Fruit fly (Drosophila melanogaster) S2 (cell line): Measurements from ENCODE around the gene ato.

Source experiments
- CG8478 ChIP-seq: fragments of >200 bp; optimal IDR thresholded peaks from 2 replicates; lab custom pipeline; 2018
- CTCF ChIP-seq, 2 experiments: fragments of >200 bp; optimal IDR thresholded peaks; 2 replicates each; lab custom pipeline; 2018

dm6 chr3R:8243720-8244119 is 34.1 kb upstream of the ato start, which contains the start of the genes CG9636, CG18749 and CG33722:
- no peak for TF ChIP-seq CG8478
- no peak for TF ChIP-seq CTCF (optimal IDR thresholded peaks at IDR 0.05; lab: Kevin White, UChicago)
